Worm (Caenorhabditis elegans) whole organism, L2 larva: ENCODE measurements around the gene C16B8.3.
A peak's percentile ranks its signal among the peaks of the same experiment; 100 is the strongest.

ENCODE experiments used
- ceh-82 ChIP-seq: fragments of 150-350 bp; optimal IDR thresholded peaks from 2 replicates; lab custom pipeline; 2014; ENCODE audit warnings: missing biosample characterization, missing genetic modification characterization
- lsy-2 ChIP-seq, 2 experiments: fragments of 150-350 bp in 1 of 2; sonication (generic microtip) in 1 of 2; optimal IDR thresholded peaks; 2 replicates each; lab custom pipeline; 2014 to 2017; ENCODE audit warnings: missing biosample characterization in 2 of 2, missing genetic modification characterization in 2 of 2
- nhr-11 ChIP-seq: fragments of 150-350 bp; optimal IDR thresholded peaks from 2 replicates; lab custom pipeline; 2014; ENCODE audit warnings: missing biosample characterization, missing genetic modification characterization
- nhr-12 ChIP-seq: fragments of 150-350 bp; optimal IDR thresholded peaks from 2 replicates; lab custom pipeline; 2014; ENCODE audit warnings: missing biosample characterization, missing genetic modification characterization
- nhr-77 ChIP-seq: fragments of 150-350 bp; optimal IDR thresholded peaks from 2 replicates; lab custom pipeline; 2014; ENCODE audit warnings: missing biosample characterization, missing genetic modification characterization
- snpc-4 ChIP-seq: fragments of 150-350 bp; optimal IDR thresholded peaks from 2 replicates; lab custom pipeline; 2014; ENCODE audit warnings: missing biosample characterization, missing genetic modification characterization
- unc-62 ChIP-seq: fragments of 150-350 bp; optimal IDR thresholded peaks from 2 replicates; lab custom pipeline; 2014; ENCODE audit warnings: missing biosample characterization, missing genetic modification reagents, missing genetic modification characterization
- ztf-11 ChIP-seq: sonication (generic microtip); optimal IDR thresholded peaks from 2 replicates; lab custom pipeline; 2017; ENCODE audit warnings: missing biosample characterization, missing genetic modification characterization

DNA sequence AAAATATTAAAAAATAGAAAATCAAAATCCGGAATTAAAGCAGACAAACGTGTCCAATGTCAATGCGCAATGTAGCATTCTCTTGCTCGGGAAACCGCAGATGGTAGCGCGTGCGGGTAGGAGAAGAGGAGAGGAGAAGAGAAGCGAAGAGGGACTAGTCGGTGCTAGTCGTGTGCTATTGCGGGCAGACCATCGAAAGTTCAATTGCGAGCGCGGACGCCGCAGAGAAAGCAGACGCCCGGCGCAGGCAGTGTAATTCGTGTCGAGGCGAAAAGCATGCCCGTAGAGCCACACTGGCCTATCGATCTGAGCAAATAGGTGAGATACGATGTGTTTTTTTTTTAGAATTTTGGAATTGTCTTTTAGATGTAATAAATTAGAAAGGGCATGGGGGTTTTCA is 22.8 kb downstream of the C16B8.3 start:
- no peak for TF ChIP-seq snpc-4 (tag; lab: Kevin White, UChicago)
- no peak for TF ChIP-seq ztf-11 (tag; lab: Kevin White, UChicago)
- TF ChIP-seq nhr-77 (tag; lab: Kevin White, UChicago) = no peak
- TF ChIP-seq lsy-2 (tag; optimal IDR thresholded peaks at IDR 0.05; lab: Kevin White, UChicago) = peak in 1 of 2 experiments; percentile 12
- no peak for TF ChIP-seq unc-62 (GFP tag; lab: Kevin White, UChicago)
- no peak for TF ChIP-seq ceh-82 (tag; lab: Kevin White, UChicago)
- no peak for TF ChIP-seq nhr-11 (tag; lab: Kevin White, UChicago)
- TF ChIP-seq nhr-12 = no peak
